Fruit fly (Drosophila melanogaster): Measurements from ENCODE around the gene CG16863.

DNA sequence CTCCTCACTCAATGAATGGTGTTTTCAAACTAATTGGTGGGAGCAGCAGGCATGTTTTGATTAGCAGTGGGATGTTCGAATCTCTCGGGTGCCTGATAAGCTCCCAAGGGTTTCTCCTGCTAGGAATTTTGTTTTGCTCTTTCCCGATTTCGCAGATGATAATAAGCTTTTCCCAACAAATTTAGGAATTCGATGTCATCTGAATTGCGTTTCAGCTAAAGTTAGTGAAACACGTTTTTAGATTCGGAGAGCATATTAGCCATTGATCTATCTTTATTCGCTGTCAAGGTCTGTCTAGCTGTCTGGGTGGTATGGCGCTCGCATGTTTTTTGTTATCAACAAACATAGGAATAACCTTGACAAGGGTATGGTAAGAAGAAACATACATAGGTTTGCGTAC lies 50.7 kb downstream of the CG16863 start, which contains the start of gene CG33307:
- no peak for TF ChIP-seq ind (GFP tag; optimal IDR thresholded peaks at IDR 0.05)
- no peak for TF ChIP-seq Nf-YA (GFP tag; IDR thresholded peaks at IDR 0.05)
- TF ChIP-seq CG8388 (GFP tag; optimal IDR thresholded peaks at IDR 0.05) = no peak
- no peak for TF ChIP-seq ranshi (GFP tag; IDR thresholded peaks at IDR 0.05)
- no peak for TF ChIP-seq CG18011 (GFP tag; optimal IDR thresholded peaks at IDR 0.05)
- TF ChIP-seq CG12219 (GFP tag; optimal IDR thresholded peaks at IDR 0.05) = no peak
- no peak for TF ChIP-seq CG14441 (GFP tag; IDR thresholded peaks at IDR 0.05)
- no peak for TF ChIP-seq NFAT (GFP tag; IDR thresholded peaks at IDR 0.05)
- no peak for TF ChIP-seq Pdp1 (GFP tag; optimal IDR thresholded peaks at IDR 0.05)
- no peak for TF ChIP-seq CG13894 (tag; optimal IDR thresholded peaks at IDR 0.05)
- no peak for TF ChIP-seq mam (GFP tag; optimal IDR thresholded peaks at IDR 0.05)
- no peak for TF ChIP-seq CG43689 (GFP tag; IDR thresholded peaks at IDR 0.05)

Measured in whole organism, embryonic.